Worm (Caenorhabditis elegans) whole organism, L1 larva: ENCODE measurements around the gene bbs-4.

Source experiments
- C04F5.9 ChIP-seq: sonication (generic microtip); optimal IDR thresholded peaks from 2 replicates; lab custom pipeline; 2016; ENCODE audit warnings: missing genetic modification characterization, missing compliant biosample characterization
- C16A3.4 ChIP-seq: fragments of 150-350 bp; optimal IDR thresholded peaks from 2 replicates; lab custom pipeline; 2014; ENCODE audit warnings: missing biosample characterization, missing genetic modification characterization
- F16B12.6 ChIP-seq: fragments of 150-350 bp; optimal IDR thresholded peaks from 2 replicates; lab custom pipeline; 2014; ENCODE audit warnings: missing biosample characterization, missing genetic modification characterization
- Y116A8C.19 ChIP-seq: sonication (generic microtip); optimal IDR thresholded peaks from 2 replicates; lab custom pipeline; 2016; ENCODE audit warnings: missing compliant biosample characterization, missing genetic modification characterization, borderline replicate concordance
- blmp-1 ChIP-seq: fragments of 150-350 bp; optimal IDR thresholded peaks from 2 replicates; lab custom pipeline; 2014; ENCODE audit warnings: missing biosample characterization, missing genetic modification characterization
- ceh-63 ChIP-seq: fragments of 200-800 bp; sonication (Bioruptor generic); optimal IDR thresholded peaks from 2 replicates; lab custom pipeline; 2018; ENCODE audit warnings: mild to moderate bottlenecking, missing genetic modification characterization, missing compliant biosample characterization
- ceh-88 ChIP-seq: fragments of 200-800 bp; sonication (Bioruptor generic); IDR thresholded peaks from 2 replicates; pipeline ENCODE4 v1.3.6; 2022; ENCODE audit warnings: missing genetic modification characterization, missing compliant biosample characterization
- dpl-1 ChIP-seq, 3 experiments: fragments of 150-350 bp in 2 of 3; sonication (generic microtip) in 1 of 3; optimal IDR thresholded peaks; 2 replicates each; lab custom pipeline; 2014 to 2017; ENCODE audit warnings: missing biosample characterization in 3 of 3, missing genetic modification characterization in 3 of 3, missing genetic modification reagents in 3 of 3
- efl-1 ChIP-seq, 4 experiments: fragments of 150-350 bp; optimal IDR thresholded peaks in 3 of 4; peaks in 1 of 4; 1 replicate in 1 of 4; 2 replicates in 3 of 4; lab custom pipeline; 2014; ENCODE audit warnings: missing biosample characterization in 2 of 4, missing genetic modification characterization in 2 of 4, missing genetic modification reagents in 2 of 4
- egl-27 ChIP-seq, 2 experiments: fragments of 150-350 bp in 1 of 2; sonication (generic microtip); optimal IDR thresholded peaks; 3 replicates each; lab custom pipeline; 2017 to 2018; ENCODE audit warnings: missing biosample characterization in 2 of 2, missing genetic modification characterization in 2 of 2, missing genetic modification reagents in 2 of 2
- elt-3 ChIP-seq, 6 experiments: fragments of 150-350 bp in 1 of 6; sonication (generic microtip); optimal IDR thresholded peaks; 2 replicates each; lab custom pipeline; 2017 to 2018; ENCODE audit warnings: missing biosample characterization in 6 of 6, missing genetic modification characterization in 6 of 6, inconsistent platforms in 1 of 6
- fkh-8 ChIP-seq: sonication (generic microtip); optimal IDR thresholded peaks from 2 replicates; lab custom pipeline; 2016; ENCODE audit warnings: mild to moderate bottlenecking, missing genetic modification characterization, missing compliant biosample characterization
- fos-1 ChIP-seq: fragments of 150-350 bp; optimal IDR thresholded peaks from 2 replicates; lab custom pipeline; 2014; ENCODE audit warnings: missing biosample characterization, missing genetic modification characterization
- grh-1 ChIP-seq: fragments of 200-800 bp; sonication (Bioruptor generic); IDR thresholded peaks from 2 replicates; pipeline ENCODE4 v1.3.6; 2022; ENCODE audit warnings: missing genetic modification reagents, missing genetic modification characterization, missing compliant biosample characterization
- lin-13 ChIP-seq: fragments of 150-350 bp; optimal IDR thresholded peaks from 2 replicates; lab custom pipeline; 2014; ENCODE audit warnings: missing biosample characterization, missing genetic modification reagents, missing genetic modification characterization
- lin-14 ChIP-seq: fragments of 200-800 bp; sonication (Bioruptor generic); optimal IDR thresholded peaks from 2 replicates; lab custom pipeline; 2018; ENCODE audit warnings: mild to moderate bottlenecking, missing genetic modification characterization, moderate library complexity, missing compliant biosample characterization
- lin-15B ChIP-seq: fragments of 150-350 bp; sonication (generic microtip); optimal IDR thresholded peaks from 3 replicates; lab custom pipeline; 2014; ENCODE audit warnings: missing biosample characterization, missing genetic modification characterization
- lin-35 ChIP-seq, 2 experiments: fragments of 150-350 bp; optimal IDR thresholded peaks; 2 replicates each; lab custom pipeline; 2014; ENCODE audit warnings: missing biosample characterization in 2 of 2, missing genetic modification characterization in 2 of 2, missing genetic modification reagents in 2 of 2
- lsy-2 ChIP-seq, 2 experiments: fragments of 150-350 bp; optimal IDR thresholded peaks; 2 replicates each; lab custom pipeline; 2014; ENCODE audit warnings: missing biosample characterization in 2 of 2, missing genetic modification characterization in 2 of 2
- mef-2 ChIP-seq: fragments of 150-350 bp; optimal IDR thresholded peaks from 2 replicates; lab custom pipeline; 2014; ENCODE audit warnings: missing biosample characterization, missing genetic modification characterization
- nhr-20 ChIP-seq: sonication (generic microtip); optimal IDR thresholded peaks from 2 replicates; lab custom pipeline; 2016; ENCODE audit warnings: mild to moderate bottlenecking, missing genetic modification characterization, missing compliant biosample characterization
- nhr-47 ChIP-seq: sonication (generic microtip); optimal IDR thresholded peaks from 2 replicates; lab custom pipeline; 2016; ENCODE audit warnings: mild to moderate bottlenecking, missing genetic modification characterization, moderate library complexity, missing compliant biosample characterization
- nhr-71 ChIP-seq: sonication (generic microtip); optimal IDR thresholded peaks from 2 replicates; lab custom pipeline; 2016; ENCODE audit warnings: mild to moderate bottlenecking, missing genetic modification characterization, moderate library complexity, missing compliant biosample characterization
- nhr-85 ChIP-seq: sonication (generic microtip); peaks from one replicate; lab custom pipeline; 2016; ENCODE audit warnings: missing genetic modification characterization, inconsistent platforms, missing compliant biosample characterization
- nhr-90 ChIP-seq: sonication (generic microtip); optimal IDR thresholded peaks from 2 replicates; lab custom pipeline; 2016; ENCODE audit warnings: mild to moderate bottlenecking, missing genetic modification characterization, missing compliant biosample characterization; ENCODE audit not compliant: poor library complexity
- pag-3 ChIP-seq: sonication (generic microtip); optimal IDR thresholded peaks from 2 replicates; lab custom pipeline; 2017; ENCODE audit warnings: missing genetic modification characterization, mild to moderate bottlenecking, missing compliant biosample characterization, antibody characterized with exemption, borderline replicate concordance; ENCODE audit not compliant: insufficient read depth
- rnt-1 ChIP-seq: sonication (generic microtip); optimal IDR thresholded peaks from 2 replicates; lab custom pipeline; 2016; ENCODE audit warnings: mild to moderate bottlenecking, missing genetic modification characterization, moderate library complexity, missing compliant biosample characterization
- snpc-4 ChIP-seq: fragments of 150-350 bp; optimal IDR thresholded peaks from 2 replicates; lab custom pipeline; 2014; ENCODE audit warnings: missing biosample characterization, missing genetic modification characterization
- snu-23 ChIP-seq: sonication (generic microtip); optimal IDR thresholded peaks from 2 replicates; lab custom pipeline; 2016; ENCODE audit warnings: missing genetic modification characterization, missing compliant biosample characterization
- sox-4 ChIP-seq: sonication (generic microtip); optimal IDR thresholded peaks from 2 replicates; lab custom pipeline; 2016; ENCODE audit warnings: missing genetic modification characterization, missing compliant biosample characterization
- sptf-1 ChIP-seq: fragments of 150-350 bp; optimal IDR thresholded peaks from 2 replicates; lab custom pipeline; 2014; ENCODE audit warnings: missing biosample characterization, missing genetic modification characterization
- tbx-2 ChIP-seq: sonication (generic microtip); optimal IDR thresholded peaks from 2 replicates; lab custom pipeline; 2016; ENCODE audit warnings: missing genetic modification characterization, missing compliant biosample characterization
- unc-62 ChIP-seq: fragments of 150-350 bp; optimal IDR thresholded peaks from 2 replicates; lab custom pipeline; 2014; ENCODE audit warnings: missing biosample characterization, missing genetic modification reagents, missing genetic modification characterization
- unc-86 ChIP-seq: sonication (generic microtip); optimal IDR thresholded peaks from 2 replicates; lab custom pipeline; 2016; ENCODE audit warnings: missing genetic modification characterization, missing compliant biosample characterization
- unc-98 ChIP-seq: fragments of 200-800 bp; sonication (Bioruptor generic); IDR thresholded peaks from 2 replicates; pipeline ENCODE4 v1.3.6; 2022; ENCODE audit warnings: missing genetic modification characterization, missing compliant biosample characterization
- xbp-1 ChIP-seq: sonication (generic microtip); optimal IDR thresholded peaks from 2 replicates; lab custom pipeline; 2016; ENCODE audit warnings: missing genetic modification characterization, missing compliant biosample characterization
- ztf-11 ChIP-seq, 2 experiments: sonication (generic microtip); optimal IDR thresholded peaks; 2 replicates each; lab custom pipeline; 2016 to 2017; ENCODE audit warnings: missing genetic modification characterization in 2 of 2, missing biosample characterization in 1 of 2, missing compliant biosample characterization in 1 of 2

The bbs-4 gene

ce11 chrIII:9580039-9580891, 31.7 kb downstream of the bbs-4 start, which contains the start of gene ced-7:
Gene ced-7, minus strand, starts transcription at chrIII:9580089.
- TF ChIP-seq egl-27 (tag; optimal IDR thresholded peaks at IDR 0.05; lab: Kevin White, UChicago): no peak
- no peak for TF ChIP-seq pag-3 (tag; lab: Kevin White, UChicago)
- TF ChIP-seq efl-1 (optimal IDR thresholded peaks at IDR 0.05; lab: Kevin White, UChicago): peak; percentile 30 to 39
- TF ChIP-seq efl-1 (GFP tag; optimal IDR thresholded peaks at IDR 0.05 in 1 of 2; lab: Kevin White, UChicago): peak; percentile 49 to 92
- no peak for TF ChIP-seq unc-98 (GFP tag; lab: Robert Waterston, UW)
- TF ChIP-seq sox-4 (tag; lab: Kevin White, UChicago): no peak
- peak; percentile 74 for TF ChIP-seq lin-14 (GFP tag; lab: Kevin White, UChicago)
- peak in 2 of 3 experiments; percentile 4 to 52 for TF ChIP-seq dpl-1 (GFP tag; optimal IDR thresholded peaks at IDR 0.05; lab: Kevin White, UChicago)
- TF ChIP-seq lin-35 (GFP tag; optimal IDR thresholded peaks at IDR 0.05; lab: Kevin White, UChicago): peak; percentile 15 to 37
- peak; percentile 22 for TF ChIP-seq unc-86 (tag; lab: Kevin White, UChicago)
- no peak for TF ChIP-seq lin-13 (GFP tag; lab: Kevin White, UChicago)
- peak; percentile 26 to 52 for TF ChIP-seq lsy-2 (tag; optimal IDR thresholded peaks at IDR 0.05; lab: Kevin White, UChicago)
- TF ChIP-seq nhr-20 (tag; lab: Kevin White, UChicago): peak; percentile 9
- peak; percentile 8 for TF ChIP-seq F16B12.6 (tag; lab: Kevin White, UChicago)
- no peak for TF ChIP-seq tbx-2 (tag; lab: Kevin White, UChicago)
- TF ChIP-seq rnt-1: no peak
- peak; percentile 11 for TF ChIP-seq nhr-47 (tag; lab: Kevin White, UChicago)
- TF ChIP-seq C04F5.9 (tag; lab: Kevin White, UChicago): no peak
- TF ChIP-seq ceh-63: no peak
- TF ChIP-seq C16A3.4 (tag; lab: Kevin White, UChicago): peak; percentile 42
- peak; percentile 14 for TF ChIP-seq nhr-85 (tag; lab: Kevin White, UChicago)
- TF ChIP-seq sptf-1 (tag; lab: Kevin White, UChicago): no peak
- peak; percentile 46 for TF ChIP-seq nhr-71
- TF ChIP-seq grh-1 (GFP tag; lab: Robert Waterston, UW): no peak
- TF ChIP-seq fkh-8: peak; percentile 75
- TF ChIP-seq blmp-1 (tag; lab: Kevin White, UChicago): peak; percentile 57
- TF ChIP-seq, all 84 proteins: peak for 14

DNA sequence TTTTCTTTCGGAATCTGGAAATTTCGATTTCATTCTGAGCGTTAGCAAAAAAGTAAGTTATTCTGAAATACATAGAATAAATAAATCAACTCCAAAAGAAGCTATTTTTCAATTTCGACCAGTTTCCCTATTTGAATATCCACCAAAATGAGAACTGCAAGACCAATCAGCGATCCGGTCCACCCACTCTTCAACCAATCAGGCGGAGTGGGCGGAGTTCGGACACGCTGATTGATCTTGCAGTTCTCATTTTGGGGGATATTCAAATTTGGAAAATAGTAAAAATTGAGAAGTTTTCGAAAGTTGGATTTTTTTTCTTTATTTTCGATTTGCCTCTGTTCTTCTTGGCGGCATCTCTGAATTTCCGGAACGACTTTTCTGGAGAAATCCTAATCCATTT, 41.1 kb downstream of the bbs-4 start:
- TF ChIP-seq snu-23 (GFP tag; lab: Kevin White, UChicago): no peak
- peak; percentile 78 for TF ChIP-seq xbp-1
- peak; percentile 9 for TF ChIP-seq lin-15B
- TF ChIP-seq lin-35 (GFP tag; optimal IDR thresholded peaks at IDR 0.05; lab: Kevin White, UChicago): peak; percentile 59 to 81
- TF ChIP-seq unc-62 (GFP tag; lab: Kevin White, UChicago): no peak
- peak in 1 of 2 experiments; percentile 59 for TF ChIP-seq lsy-2 (tag; optimal IDR thresholded peaks at IDR 0.05; lab: Kevin White, UChicago)
- TF ChIP-seq unc-98 (GFP tag; lab: Robert Waterston, UW): no peak
- peak in 1 of 2 experiments; percentile 81 for TF ChIP-seq efl-1 (optimal IDR thresholded peaks at IDR 0.05; lab: Kevin White, UChicago)
- TF ChIP-seq efl-1 (GFP tag; optimal IDR thresholded peaks at IDR 0.05 in 1 of 2; lab: Kevin White, UChicago): peak; percentile 84 to 98
- TF ChIP-seq snpc-4: no peak
- no peak for TF ChIP-seq mef-2
- TF ChIP-seq fos-1 (tag; lab: Kevin White, UChicago): no peak
- no peak for TF ChIP-seq nhr-90 (tag; lab: Kevin White, UChicago)
- no peak for TF ChIP-seq unc-86 (tag; lab: Kevin White, UChicago)
- no peak for TF ChIP-seq ceh-88 (GFP tag; lab: Robert Waterston, UW)
- TF ChIP-seq dpl-1 (GFP tag; optimal IDR thresholded peaks at IDR 0.05; lab: Kevin White, UChicago): peak; percentile 66 to 77 (median 75)
- TF ChIP-seq tbx-2 (tag; lab: Kevin White, UChicago): peak; percentile 3
- no peak for TF ChIP-seq rnt-1
- no peak for TF ChIP-seq ceh-63
- no peak for TF ChIP-seq Y116A8C.19
- no peak for TF ChIP-seq ztf-11 (tag; optimal IDR thresholded peaks at IDR 0.05; lab: Kevin White, UChicago)
- no peak for TF ChIP-seq elt-3 (tag; optimal IDR thresholded peaks at IDR 0.05; lab: Kevin White, UChicago)
- TF ChIP-seq, all 84 proteins: peak for 7
